Worm (Caenorhabditis elegans) whole organism, mixed stage, embryonic: ENCODE results near the gene txt-10.

Source experiments
- M03D4.4 ChIP-seq: sonication (generic microtip); optimal IDR thresholded peaks from 2 replicates; lab custom pipeline; 2017; ENCODE audit warnings: mild to moderate bottlenecking, missing genetic modification characterization, missing compliant biosample characterization
- bed-3 ChIP-seq: fragments of 200-800 bp; sonication (Bioruptor generic); optimal IDR thresholded peaks from 3 replicates; lab custom pipeline; 2018; ENCODE audit warnings: mild to moderate bottlenecking, missing genetic modification characterization, moderate library complexity, missing compliant biosample characterization
- blmp-1 ChIP-seq: fragments of 150-350 bp; optimal IDR thresholded peaks from 2 replicates; lab custom pipeline; 2014; ENCODE audit warnings: missing biosample characterization, missing genetic modification characterization
- ceh-39 ChIP-seq: fragments of 150-350 bp; optimal IDR thresholded peaks from 2 replicates; lab custom pipeline; 2014; ENCODE audit warnings: missing biosample characterization, missing genetic modification characterization
- ceh-43 ChIP-seq: fragments of 200-800 bp; sonication (Bioruptor generic); optimal IDR thresholded peaks from 2 replicates; lab custom pipeline; 2018; ENCODE audit warnings: mild to moderate bottlenecking, missing genetic modification characterization, moderate library complexity, missing compliant biosample characterization
- ceh-83 ChIP-seq: fragments of 200-800 bp; sonication (Bioruptor generic); optimal IDR thresholded peaks from 2 replicates; lab custom pipeline; 2018; ENCODE audit warnings: mild to moderate bottlenecking, missing genetic modification characterization, missing compliant biosample characterization
- ces-1 ChIP-seq: fragments of 150-350 bp; optimal IDR thresholded peaks from 2 replicates; lab custom pipeline; 2014; ENCODE audit warnings: missing biosample characterization, missing genetic modification reagents, missing genetic modification characterization
- cnd-1 ChIP-seq: fragments of 200-800 bp; sonication (Bioruptor generic); optimal IDR thresholded peaks from 2 replicates; lab custom pipeline; 2018; ENCODE audit warnings: mild to moderate bottlenecking, missing genetic modification characterization, missing compliant biosample characterization
- drap-1 ChIP-seq: fragments of 200-800 bp; sonication (Bioruptor generic); optimal IDR thresholded peaks from 3 replicates; lab custom pipeline; 2018; ENCODE audit warnings: mild to moderate bottlenecking, missing genetic modification characterization, missing compliant biosample characterization
- elt-3 ChIP-seq: fragments of 150-350 bp; optimal IDR thresholded peaks from 2 replicates; lab custom pipeline; 2014; ENCODE audit warnings: missing biosample characterization, missing genetic modification characterization
- flh-1 ChIP-seq: fragments of 200-800 bp; sonication (Bioruptor generic); optimal IDR thresholded peaks from 2 replicates; lab custom pipeline; 2018; ENCODE audit warnings: mild to moderate bottlenecking, missing genetic modification characterization, moderate library complexity, missing compliant biosample characterization
- ham-2 ChIP-seq: fragments of 200-800 bp; sonication (Bioruptor generic); optimal IDR thresholded peaks from 2 replicates; lab custom pipeline; 2018; ENCODE audit warnings: mild to moderate bottlenecking, missing genetic modification characterization, missing compliant biosample characterization
- hlh-1 ChIP-seq: fragments of 150-350 bp; optimal IDR thresholded peaks from 2 replicates; lab custom pipeline; 2014; ENCODE audit warnings: missing biosample characterization, missing genetic modification reagents, missing genetic modification characterization
- lin-13 ChIP-seq: fragments of 150-350 bp; optimal IDR thresholded peaks from 2 replicates; lab custom pipeline; 2014; ENCODE audit warnings: missing biosample characterization, missing genetic modification characterization
- lin-32 ChIP-seq: fragments of 200-800 bp; sonication (Bioruptor generic); optimal IDR thresholded peaks from 2 replicates; lab custom pipeline; 2018; ENCODE audit warnings: mild to moderate bottlenecking, missing genetic modification characterization, missing compliant biosample characterization
- lsy-2 ChIP-seq: fragments of 150-350 bp; optimal IDR thresholded peaks from 2 replicates; lab custom pipeline; 2014; ENCODE audit warnings: missing biosample characterization, missing genetic modification characterization
- mab-5 ChIP-seq: fragments of 150-350 bp; optimal IDR thresholded peaks from 2 replicates; lab custom pipeline; 2014; ENCODE audit warnings: missing biosample characterization, missing genetic modification characterization
- mep-1 ChIP-seq: fragments of 150-350 bp; optimal IDR thresholded peaks from 2 replicates; lab custom pipeline; 2017; ENCODE audit warnings: missing biosample characterization, missing genetic modification reagents, missing genetic modification characterization, inconsistent platforms
- mls-2 ChIP-seq: sonication (generic microtip); optimal IDR thresholded peaks from 2 replicates; lab custom pipeline; 2016; ENCODE audit warnings: mild to moderate bottlenecking, missing genetic modification characterization, moderate library complexity, missing compliant biosample characterization
- nhr-2 ChIP-seq: fragments of 150-350 bp; optimal IDR thresholded peaks from 2 replicates; lab custom pipeline; 2014; ENCODE audit warnings: missing biosample characterization, missing genetic modification characterization
- nhr-237 ChIP-seq: fragments of 150-350 bp; optimal IDR thresholded peaks from 2 replicates; lab custom pipeline; 2014; ENCODE audit warnings: missing biosample characterization, missing genetic modification characterization
- nhr-76 ChIP-seq: sonication (generic microtip); optimal IDR thresholded peaks from 2 replicates; lab custom pipeline; 2017; ENCODE audit warnings: missing biosample characterization, missing genetic modification characterization
- pha-4 ChIP-seq: fragments of 150-350 bp; optimal IDR thresholded peaks from 2 replicates; lab custom pipeline; 2018; ENCODE audit warnings: missing biosample characterization, missing genetic modification reagents, missing genetic modification characterization
- sem-2 ChIP-seq: fragments of 200-800 bp; sonication (Bioruptor generic); optimal IDR thresholded peaks from 2 replicates; lab custom pipeline; 2018; ENCODE audit warnings: mild to moderate bottlenecking, missing genetic modification characterization, missing compliant biosample characterization
- snpc-4 ChIP-seq: fragments of 150-350 bp; optimal IDR thresholded peaks from 2 replicates; lab custom pipeline; 2014; ENCODE audit warnings: missing biosample characterization, missing genetic modification characterization
- sptf-1 ChIP-seq: sonication (generic microtip); optimal IDR thresholded peaks from 2 replicates; lab custom pipeline; 2017; ENCODE audit warnings: mild to moderate bottlenecking, missing genetic modification characterization, moderate library complexity, missing compliant biosample characterization
- tbx-8 ChIP-seq: fragments of 200-800 bp; sonication (Bioruptor generic); optimal IDR thresholded peaks from 2 replicates; lab custom pipeline; 2018; ENCODE audit warnings: mild to moderate bottlenecking, missing genetic modification characterization, moderate library complexity, missing compliant biosample characterization
- unc-120 ChIP-seq: sonication (generic microtip); optimal IDR thresholded peaks from 2 replicates; lab custom pipeline; 2017; ENCODE audit warnings: missing genetic modification characterization, missing compliant biosample characterization; ENCODE audit not compliant: poor library complexity, severe bottlenecking
- unc-39 ChIP-seq: fragments of 150-350 bp; optimal IDR thresholded peaks from 2 replicates; lab custom pipeline; 2014; ENCODE audit warnings: missing biosample characterization, missing genetic modification characterization
- unc-62 ChIP-seq: fragments of 150-350 bp; optimal IDR thresholded peaks from 2 replicates; lab custom pipeline; 2014; ENCODE audit warnings: missing biosample characterization, missing genetic modification reagents, missing genetic modification characterization
- zip-8 ChIP-seq: fragments of 150-350 bp; optimal IDR thresholded peaks from 2 replicates; lab custom pipeline; 2014; ENCODE audit warnings: missing biosample characterization, missing genetic modification characterization
- ztf-11 ChIP-seq: fragments of 150-350 bp; optimal IDR thresholded peaks from 2 replicates; lab custom pipeline; 2014; ENCODE audit warnings: missing biosample characterization, missing genetic modification characterization

The txt-10 gene

ce11 chrV:10561632-10562031 is 29.0 kb upstream of the txt-10 start:
- TF ChIP-seq ceh-39 (no peak), nhr-237 (no peak), unc-120 (no peak), pha-4 (tag; lab: Kevin White, UChicago) (no peak), blmp-1 (tag; lab: Kevin White, UChicago) (no peak), hlh-1 (tag; lab: Kevin White, UChicago) (no peak), ceh-43 (GFP tag; lab: Kevin White, UChicago) (no peak), tbx-8 (GFP tag; lab: Kevin White, UChicago) (no peak), lin-32 (GFP tag; lab: Kevin White, UChicago) (no peak), mab-5 (tag; lab: Kevin White, UChicago) (no peak), nhr-76 (tag; lab: Kevin White, UChicago) (no peak), M03D4.4 (tag; lab: Kevin White, UChicago) (no peak), mep-1 (no peak), unc-62 (no peak), unc-39 (tag; lab: Kevin White, UChicago) (no peak), zip-8 (no peak), flh-1 (GFP tag; lab: Kevin White, UChicago) (no peak), ztf-11 (tag; lab: Kevin White, UChicago) (no peak)
- TF ChIP-seq, all 35 proteins: peak for 0

- TF ChIP-seq lin-32 (GFP tag; lab: Kevin White, UChicago) (no peak), ceh-39 (no peak), pha-4 (tag; lab: Kevin White, UChicago) (no peak), ces-1 (GFP tag; lab: Kevin White, UChicago) (no peak), tbx-8 (GFP tag; lab: Kevin White, UChicago) (no peak), ceh-43 (GFP tag; lab: Kevin White, UChicago) (no peak), blmp-1 (tag; lab: Kevin White, UChicago) (no peak), snpc-4 (no peak), ceh-83 (no peak), nhr-76 (tag; lab: Kevin White, UChicago) (no peak), nhr-237 (no peak), mls-2 (no peak), sem-2 (GFP tag; lab: Kevin White, UChicago) (no peak), flh-1 (GFP tag; lab: Kevin White, UChicago) (no peak), sptf-1 (no peak), lsy-2 (tag; lab: Kevin White, UChicago) (no peak), unc-120 (no peak)
Measured at ce11 chrV:10560621-10561020, 28.0 kb upstream of the txt-10 start, which contains the start of gene col-152. Gene col-152, plus strand, starts transcription at chrV:10560921.

- TF ChIP-seq ham-2 (no peak), ceh-83 (no peak), unc-120 (no peak), drap-1 (GFP tag; lab: Kevin White, UChicago) (no peak), ceh-39 (no peak), hlh-1 (tag; lab: Kevin White, UChicago) (no peak), nhr-2 (tag; lab: Kevin White, UChicago) (no peak), cnd-1 (no peak), tbx-8 (GFP tag; lab: Kevin White, UChicago) (no peak), nhr-237 (no peak), sptf-1 (no peak), mab-5 (tag; lab: Kevin White, UChicago) (no peak), pha-4 (tag; lab: Kevin White, UChicago) (no peak), bed-3 (GFP tag; lab: Kevin White, UChicago) (no peak)
Measured at ce11 chrV:10557676-10558075, 25.1 kb upstream of the txt-10 start, which contains the start of gene best-14. Gene best-14, plus strand, starts transcription at chrV:10557976.

- TF ChIP-seq ceh-83: no peak
- no peak for TF ChIP-seq blmp-1 (tag; lab: Kevin White, UChicago)
- no peak for TF ChIP-seq ceh-43 (GFP tag; lab: Kevin White, UChicago)
- TF ChIP-seq, all 35 proteins: peak for 0
Measured at ce11 chrV:10557094-10557493, 24.5 kb upstream of the txt-10 start.

ce11 chrV:10556362-10556761 is 23.7 kb upstream of the txt-10 start:
- TF ChIP-seq unc-120 (no peak), nhr-76 (tag; lab: Kevin White, UChicago) (no peak), unc-39 (tag; lab: Kevin White, UChicago) (no peak), ceh-83 (no peak), snpc-4 (no peak), lin-13 (tag; lab: Kevin White, UChicago) (no peak), nhr-2 (tag; lab: Kevin White, UChicago) (no peak), ham-2 (no peak), sptf-1 (no peak), M03D4.4 (tag; lab: Kevin White, UChicago) (no peak), nhr-237 (no peak), elt-3 (tag; lab: Kevin White, UChicago) (no peak), ztf-11 (tag; lab: Kevin White, UChicago) (no peak), ces-1 (GFP tag; lab: Kevin White, UChicago) (no peak)
